Worm (Caenorhabditis elegans) whole organism, mixed stage, embryonic: Measurements from ENCODE around the gene fbxb-46.

Source experiments
- drap-1 ChIP-seq: fragments of 200-800 bp; sonication (Bioruptor generic); optimal IDR thresholded peaks from 3 replicates; lab custom pipeline; 2018; ENCODE audit warnings: mild to moderate bottlenecking, missing genetic modification characterization, missing compliant biosample characterization
- nhr-237 ChIP-seq: fragments of 150-350 bp; optimal IDR thresholded peaks from 2 replicates; lab custom pipeline; 2014; ENCODE audit warnings: missing biosample characterization, missing genetic modification characterization
- nhr-76 ChIP-seq: sonication (generic microtip); optimal IDR thresholded peaks from 2 replicates; lab custom pipeline; 2017; ENCODE audit warnings: missing biosample characterization, missing genetic modification characterization
- unc-62 ChIP-seq: fragments of 150-350 bp; optimal IDR thresholded peaks from 2 replicates; lab custom pipeline; 2014; ENCODE audit warnings: missing biosample characterization, missing genetic modification reagents, missing genetic modification characterization

DNA sequence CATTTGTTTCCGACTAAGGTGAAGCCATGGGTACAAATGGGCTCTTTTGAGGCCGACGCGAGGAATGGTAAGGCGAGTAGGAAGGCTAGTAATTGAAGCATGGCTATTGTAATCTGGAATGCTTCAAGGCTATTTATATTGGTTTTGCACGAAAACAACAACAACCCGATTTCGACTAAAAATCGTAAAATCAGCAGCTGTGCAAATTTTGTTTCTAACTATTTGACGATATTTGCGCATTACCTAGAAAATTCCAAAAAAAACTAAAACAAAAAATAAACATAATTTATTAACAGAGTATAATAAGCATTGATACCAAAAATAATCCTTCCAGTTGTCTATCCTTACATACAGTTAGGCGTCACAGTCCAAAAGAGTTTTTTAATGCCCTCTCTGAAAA lies 24.2 kb upstream of the fbxb-46 start, which contains the start of gene clec-20:
- no peak for TF ChIP-seq unc-62 (GFP tag; lab: Kevin White, UChicago)
- TF ChIP-seq nhr-76: no peak
- TF ChIP-seq drap-1 (GFP tag; lab: Kevin White, UChicago): no peak
- no peak for TF ChIP-seq nhr-237 (tag; lab: Kevin White, UChicago)
